Worm (Caenorhabditis elegans) whole organism, young adult: Measurements from ENCODE around the gene R12B2.6.

ENCODE experiments used
- C06A6.2 ChIP-seq: fragments of 200-800 bp; sonication (Bioruptor generic); conservative IDR thresholded peaks from 2 replicates; pipeline ENCODE4 v1.3.6; 2022; ENCODE audit warnings: missing genetic modification characterization, missing compliant biosample characterization
- F52B5.7 ChIP-seq: sonication (generic microtip); optimal IDR thresholded peaks from 2 replicates; lab custom pipeline; 2016; ENCODE audit warnings: mild to moderate bottlenecking, missing genetic modification characterization, missing compliant biosample characterization
- F55B11.4 ChIP-seq: sonication (generic microtip); optimal IDR thresholded peaks from 2 replicates; lab custom pipeline; 2016; ENCODE audit warnings: missing compliant biosample characterization, missing genetic modification characterization, borderline replicate concordance; ENCODE audit not compliant: insufficient read depth
- F57A8.1 ChIP-seq: fragments of 200-800 bp; sonication (Bioruptor generic); optimal IDR thresholded peaks from 2 replicates; lab custom pipeline; 2018; ENCODE audit warnings: mild to moderate bottlenecking, missing genetic modification characterization, moderate library complexity, missing compliant biosample characterization
- K12H6.12 ChIP-seq: fragments of 200-800 bp; sonication (Bioruptor generic); optimal IDR thresholded peaks from 2 replicates; lab custom pipeline; 2018; ENCODE audit warnings: mild to moderate bottlenecking, missing genetic modification characterization, missing compliant biosample characterization
- T26A5.8 ChIP-seq: sonication (generic microtip); optimal IDR thresholded peaks from 2 replicates; lab custom pipeline; 2016; ENCODE audit warnings: missing genetic modification characterization, missing compliant biosample characterization
- Y53F4B.3 ChIP-seq: fragments of 200-800 bp; sonication (Bioruptor generic); IDR thresholded peaks from 2 replicates; pipeline ENCODE4 v1.3.6; 2022; ENCODE audit warnings: missing genetic modification reagents, missing genetic modification characterization, missing compliant biosample characterization
- Y53G8AR.9 ChIP-seq: fragments of 200-800 bp; sonication (Bioruptor generic); conservative IDR thresholded peaks from 2 replicates; pipeline ENCODE4 v1.3.6; 2022; ENCODE audit warnings: missing genetic modification reagents, missing genetic modification characterization, missing compliant biosample characterization
- Y56A3A.18 ChIP-seq: fragments of 200-800 bp; sonication (Bioruptor generic); IDR thresholded peaks from 2 replicates; pipeline ENCODE4 v1.3.6; 2022; ENCODE audit warnings: missing genetic modification reagents, missing genetic modification characterization, missing compliant biosample characterization
- Y95B8A.8 ChIP-seq: fragments of 200-800 bp; sonication (Bioruptor generic); IDR thresholded peaks from 2 replicates; pipeline ENCODE4 v1.3.6; 2022; ENCODE audit warnings: missing genetic modification reagents, missing genetic modification characterization, missing compliant biosample characterization
- ama-1 ChIP-seq, 3 experiments: fragments of 150-350 bp in 1 of 3; sonication (generic microtip) in 2 of 3; optimal IDR thresholded peaks; 2 replicates each; lab custom pipeline; 2014 to 2018; ENCODE audit warnings: missing biosample characterization in 2 of 3, missing genetic modification characterization in 2 of 3, missing genetic modification reagents in 2 of 3
- athp-1 ChIP-seq: sonication (generic microtip); optimal IDR thresholded peaks from 2 replicates; lab custom pipeline; 2017; ENCODE audit warnings: mild to moderate bottlenecking, missing genetic modification characterization, missing compliant biosample characterization
- attf-5 ChIP-seq: fragments of 200-800 bp; sonication (Bioruptor generic); optimal IDR thresholded peaks from 2 replicates; lab custom pipeline; 2018; ENCODE audit warnings: mild to moderate bottlenecking, missing genetic modification characterization, missing compliant biosample characterization
- bed-2 ChIP-seq: fragments of 200-800 bp; sonication (Bioruptor generic); IDR thresholded peaks from 2 replicates; pipeline ENCODE4 v1.3.6; 2022; ENCODE audit warnings: missing genetic modification reagents, missing genetic modification characterization, missing compliant biosample characterization
- cebp-2 ChIP-seq: fragments of 200-800 bp; sonication (Bioruptor generic); IDR thresholded peaks from 2 replicates; pipeline ENCODE4 v1.3.6; 2022; ENCODE audit warnings: missing genetic modification characterization, missing compliant biosample characterization
- ceh-27 ChIP-seq: fragments of 200-800 bp; sonication (Bioruptor generic); optimal IDR thresholded peaks from 2 replicates; lab custom pipeline; 2018; ENCODE audit warnings: mild to moderate bottlenecking, missing genetic modification characterization, moderate library complexity, missing compliant biosample characterization
- ceh-40 ChIP-seq: fragments of 200-800 bp; sonication (Bioruptor generic); IDR thresholded peaks from 2 replicates; pipeline ENCODE4 v1.3.6; 2022; ENCODE audit warnings: missing genetic modification characterization, missing compliant biosample characterization
- ceh-91 ChIP-seq: fragments of 200-800 bp; sonication (Bioruptor generic); IDR thresholded peaks from 2 replicates; pipeline ENCODE4 v1.3.6; 2022; ENCODE audit warnings: missing genetic modification reagents, missing genetic modification characterization, missing compliant biosample characterization
- die-1 ChIP-seq: sonication (generic microtip); optimal IDR thresholded peaks from 2 replicates; lab custom pipeline; 2016; ENCODE audit warnings: missing genotype, mild to moderate bottlenecking, missing genetic modification characterization, missing compliant biosample characterization
- ets-4 ChIP-seq: fragments of 200-800 bp; sonication (Bioruptor generic); optimal IDR thresholded peaks from 2 replicates; lab custom pipeline; 2018; ENCODE audit warnings: mild to moderate bottlenecking, missing genetic modification characterization, missing compliant biosample characterization
- gei-17 ChIP-seq: fragments of 200-800 bp; sonication (Bioruptor generic); optimal IDR thresholded peaks from 2 replicates; lab custom pipeline; 2018; ENCODE audit warnings: mild to moderate bottlenecking, missing genetic modification characterization, missing compliant biosample characterization
- hlh-26 ChIP-seq: fragments of 200-800 bp; sonication (Bioruptor generic); conservative IDR thresholded peaks from 2 replicates; pipeline ENCODE4 v1.3.6; 2022; ENCODE audit warnings: missing genetic modification reagents, missing genetic modification characterization, missing compliant biosample characterization
- hmg-1.2 ChIP-seq: fragments of 200-800 bp; sonication (Bioruptor generic); IDR thresholded peaks from 2 replicates; pipeline ENCODE4 v1.3.6; 2022; ENCODE audit warnings: missing genetic modification reagents, missing genetic modification characterization, missing compliant biosample characterization
- let-607 ChIP-seq, 2 experiments: fragments of 200-800 bp in 1 of 2; sonication (Bioruptor generic) in 1 of 2; sonication (generic microtip) in 1 of 2; optimal IDR thresholded peaks; 2 replicates each; lab custom pipeline; 2016 to 2018; ENCODE audit warnings: mild to moderate bottlenecking in 2 of 2, missing compliant biosample characterization in 2 of 2, missing genetic modification characterization in 2 of 2, moderate library complexity in 2 of 2, missing genotype in 1 of 2
- lin-54 ChIP-seq: fragments of 200-800 bp; sonication (Bioruptor generic); optimal IDR thresholded peaks from 2 replicates; lab custom pipeline; 2018; ENCODE audit warnings: mild to moderate bottlenecking, missing genetic modification characterization, missing compliant biosample characterization
- lsl-1 ChIP-seq: fragments of 200-800 bp; sonication (Bioruptor generic); optimal IDR thresholded peaks from 2 replicates; lab custom pipeline; 2018; ENCODE audit warnings: mild to moderate bottlenecking, missing genetic modification characterization, moderate library complexity, missing compliant biosample characterization
- mcd-1 ChIP-seq: fragments of 200-800 bp; sonication (Bioruptor generic); IDR thresholded peaks from 2 replicates; pipeline ENCODE4 v1.3.6; 2022; ENCODE audit warnings: missing genetic modification reagents, missing genetic modification characterization, missing compliant biosample characterization
- nfya-2 ChIP-seq: fragments of 200-800 bp; sonication (Bioruptor generic); IDR thresholded peaks from 2 replicates; pipeline ENCODE4 v1.3.6; 2022; ENCODE audit warnings: missing genetic modification reagents, missing genetic modification characterization, missing compliant biosample characterization
- nfyb-1 ChIP-seq: fragments of 200-800 bp; sonication (Bioruptor generic); IDR thresholded peaks from 2 replicates; pipeline ENCODE4 v1.3.6; 2022; ENCODE audit warnings: missing genetic modification reagents, missing genetic modification characterization, missing compliant biosample characterization
- pbrm-1 ChIP-seq: fragments of 200-800 bp; sonication (Bioruptor generic); IDR thresholded peaks from 2 replicates; pipeline ENCODE4 v1.3.6; 2022; ENCODE audit warnings: missing genetic modification reagents, missing genetic modification characterization, missing compliant biosample characterization
- rec-8 ChIP-seq, 2 experiments: sonication (generic microtip); optimal IDR thresholded peaks; 2 replicates each; lab custom pipeline; 2016; ENCODE audit warnings: mild to moderate bottlenecking in 2 of 2, missing genetic modification characterization in 2 of 2, missing genetic modification reagents in 2 of 2, missing genotype in 2 of 2, missing biosample characterization in 1 of 2, missing compliant biosample characterization in 1 of 2, moderate library complexity in 1 of 2
- snpc-1.3 ChIP-seq: sonication (generic microtip); optimal IDR thresholded peaks from 2 replicates; lab custom pipeline; 2017; ENCODE audit warnings: missing genetic modification characterization, mild to moderate bottlenecking, missing compliant biosample characterization, antibody characterized with exemption, moderate library complexity, missing genotype, missing genetic modification reagents; ENCODE audit not compliant: insufficient read depth
- somi-1 ChIP-seq: fragments of 200-800 bp; sonication (Bioruptor generic); optimal IDR thresholded peaks from 2 replicates; lab custom pipeline; 2018; ENCODE audit warnings: mild to moderate bottlenecking, missing genetic modification characterization, missing compliant biosample characterization
- sptf-2 ChIP-seq: fragments of 200-800 bp; sonication (Bioruptor generic); optimal IDR thresholded peaks from 2 replicates; lab custom pipeline; 2018; ENCODE audit warnings: mild to moderate bottlenecking, missing genetic modification characterization, missing compliant biosample characterization
- tlf-1 ChIP-seq: fragments of 200-800 bp; sonication (Bioruptor generic); optimal IDR thresholded peaks from 2 replicates; lab custom pipeline; 2018; ENCODE audit warnings: mild to moderate bottlenecking, missing genetic modification characterization, missing compliant biosample characterization
- unc-62 ChIP-seq: fragments of 150-350 bp; optimal IDR thresholded peaks from 2 replicates; lab custom pipeline; 2014; ENCODE audit warnings: missing biosample characterization, missing genetic modification reagents, missing genetic modification characterization
- ztf-18 ChIP-seq: sonication (generic microtip); optimal IDR thresholded peaks from 2 replicates; lab custom pipeline; 2016; ENCODE audit warnings: missing genotype, mild to moderate bottlenecking, missing genetic modification characterization, missing compliant biosample characterization
- ztf-22 ChIP-seq: fragments of 200-800 bp; sonication (Bioruptor generic); optimal IDR thresholded peaks from 2 replicates; lab custom pipeline; 2018; ENCODE audit warnings: mild to moderate bottlenecking, missing genetic modification characterization, moderate library complexity, missing compliant biosample characterization
- ztf-25 ChIP-seq: fragments of 200-800 bp; sonication (Bioruptor generic); IDR thresholded peaks from 2 replicates; pipeline ENCODE4 v1.3.6; 2022; ENCODE audit warnings: missing genetic modification reagents, missing genetic modification characterization, missing compliant biosample characterization
- ztf-3 ChIP-seq: fragments of 200-800 bp; sonication (Bioruptor generic); optimal IDR thresholded peaks from 2 replicates; lab custom pipeline; 2018; ENCODE audit warnings: mild to moderate bottlenecking, missing genetic modification characterization, missing compliant biosample characterization

The R12B2.6 gene

ce11 chrIII:5874263-5874662 is 40.3 kb upstream of the R12B2.6 start (continued):
- TF ChIP-seq F57A8.1 (no peak), cebp-2 (GFP tag; lab: Robert Waterston, UW) (no peak; the same call in 1 of the 2 replicates), athp-1 (tag; lab: Kevin White, UChicago) (no peak), ceh-27 (GFP tag; lab: Kevin White, UChicago) (no peak), K12H6.12 (tag; lab: Kevin White, UChicago) (no peak), lin-54 (GFP tag; lab: Kevin White, UChicago) (peak; percentile 19), unc-62 (GFP tag; lab: Kevin White, UChicago) (no peak), hmg-1.2 (GFP tag; lab: Robert Waterston, UW) (no peak), Y53G8AR.9 (GFP tag; lab: Robert Waterston, UW) (peak; percentile 74), F52B5.7 (tag; lab: Kevin White, UChicago) (no peak), Y95B8A.8 (no peak), bed-2 (GFP tag; lab: Robert Waterston, UW) (no peak), ztf-3 (GFP tag; lab: Kevin White, UChicago) (no peak), ztf-22 (GFP tag; lab: Kevin White, UChicago) (no peak), gei-17 (no peak), ama-1 (optimal IDR thresholded peaks at IDR 0.05; lab: Kevin White, UChicago) (peak; percentile 89), ama-1 (GFP tag; optimal IDR thresholded peaks at IDR 0.05; lab: Kevin White, UChicago) (peak in 1 of 2 experiments; percentile 3), lsl-1 (GFP tag; lab: Kevin White, UChicago) (no peak), C06A6.2 (GFP tag; lab: Robert Waterston, UW) (no peak), F55B11.4 (tag; lab: Kevin White, UChicago) (no peak), ets-4 (GFP tag; lab: Kevin White, UChicago) (no peak), nfya-2 (GFP tag; lab: Robert Waterston, UW) (no peak), die-1 (no peak), pbrm-1 (GFP tag; lab: Robert Waterston, UW) (peak; percentile 16; the same call in 1 of the 2 replicates), ztf-25 (GFP tag; lab: Robert Waterston, UW) (no peak), T26A5.8 (tag; lab: Kevin White, UChicago) (no peak), ceh-91 (GFP tag; lab: Robert Waterston, UW) (no peak), rec-8 (tag; optimal IDR thresholded peaks at IDR 0.05; lab: Kevin White, UChicago) (no peak), mcd-1 (GFP tag; lab: Robert Waterston, UW) (no peak)

- TF ChIP-seq Y53F4B.3 (GFP tag; lab: Robert Waterston, UW) (no peak), ceh-40 (GFP tag; lab: Robert Waterston, UW) (no peak), let-607 (tag; optimal IDR thresholded peaks at IDR 0.05; lab: Kevin White, UChicago) (no peak), ztf-18 (tag; lab: Kevin White, UChicago) (no peak), Y56A3A.18 (GFP tag; lab: Robert Waterston, UW) (no peak), tlf-1 (no peak), nfyb-1 (GFP tag; lab: Robert Waterston, UW) (no peak), sptf-2 (GFP tag; lab: Kevin White, UChicago) (no peak), attf-5 (no peak), Y53G8AR.9 (GFP tag; lab: Robert Waterston, UW) (no peak), snpc-1.3 (tag; lab: Kevin White, UChicago) (no peak), somi-1 (GFP tag; lab: Kevin White, UChicago) (no peak), hlh-26 (no peak), ceh-91 (GFP tag; lab: Robert Waterston, UW) (no peak), pbrm-1 (GFP tag; lab: Robert Waterston, UW) (no peak)
Observed at ce11 chrIII:5872288-5872687, 38.3 kb upstream of the R12B2.6 start.
